Worm (Caenorhabditis elegans): ENCODE results near the gene gly-1.

Gene gly-1

ce11 chrII:10852880-10853279 is 49.1 kb downstream of the gly-1 start (continued):
- TF ChIP-seq ztf-26 (tag; optimal IDR thresholded peaks at IDR 0.05): no peak
- no peak for TF ChIP-seq F55B11.4 (tag; optimal IDR thresholded peaks at IDR 0.05; ENCODE audit: borderline replicate concordance, insufficient read depth)
- TF ChIP-seq F33H1.4 (GFP tag; IDR thresholded peaks at IDR 0.05): peak; percentile 62
- 0 out of 2 replicates have a peak, but pooled peaks have one; percentile 10 for TF ChIP-seq ceh-91 (GFP tag; IDR thresholded peaks at IDR 0.05)
- no peak for TF ChIP-seq B0019.2 (GFP tag; conservative IDR thresholded peaks at IDR 0.05)
- no peak for TF ChIP-seq Y53F4B.3 (GFP tag; IDR thresholded peaks at IDR 0.05)
- TF ChIP-seq tbp1 (GFP tag; optimal IDR thresholded peaks at IDR 0.05): no peak
- no peak for TF ChIP-seq dpff-1 (tag; optimal IDR thresholded peaks at IDR 0.05)
- no peak for TF ChIP-seq zfh-2 (GFP tag; conservative IDR thresholded peaks at IDR 0.05)
- no peak for TF ChIP-seq nhr-120 (GFP tag; IDR thresholded peaks at IDR 0.05)
- no peak for TF ChIP-seq F37B4.10 (GFP tag; IDR thresholded peaks at IDR 0.05)
- no peak for TF ChIP-seq ceh-79 (tag; optimal IDR thresholded peaks at IDR 0.05)
- TF ChIP-seq ztf-6 (GFP tag; IDR thresholded peaks at IDR 0.05): no peak
- TF ChIP-seq snpc-1.3 (tag; optimal IDR thresholded peaks at IDR 0.05; ENCODE audit: insufficient read depth): no peak
- no peak for TF ChIP-seq hlh-26 (GFP tag; conservative IDR thresholded peaks at IDR 0.05)
- TF ChIP-seq let-607 (tag; optimal IDR thresholded peaks at IDR 0.05): no peak
- TF ChIP-seq Y67H2A.10 (GFP tag; conservative IDR thresholded peaks at IDR 0.05): no peak
- no peak for TF ChIP-seq egl-44 (GFP tag; IDR thresholded peaks at IDR 0.05)
- TF ChIP-seq rcor-1 (GFP tag; IDR thresholded peaks at IDR 0.05): no peak
- peak; percentile 90 for TF ChIP-seq lsl-1 (GFP tag; optimal IDR thresholded peaks at IDR 0.05)
- TF ChIP-seq madf-8 (GFP tag; conservative IDR thresholded peaks at IDR 0.05): peak; percentile 61
- TF ChIP-seq cebp-1 (GFP tag; IDR thresholded peaks at IDR 0.05): no peak
- TF ChIP-seq cebp-1 (tag; optimal IDR thresholded peaks at IDR 0.05): no peak
- no peak for TF ChIP-seq unc-62 (GFP tag; optimal IDR thresholded peaks at IDR 0.05)
- no peak for TF ChIP-seq unc-130 (GFP tag; optimal IDR thresholded peaks at IDR 0.05)
- no peak for TF ChIP-seq ets-4 (GFP tag; optimal IDR thresholded peaks at IDR 0.05)
- TF ChIP-seq akir-1 (GFP tag; optimal IDR thresholded peaks at IDR 0.05): no peak
- no peak for TF ChIP-seq C06A6.2 (GFP tag; conservative IDR thresholded peaks at IDR 0.05)
- TF ChIP-seq T07F8.4 (tag; optimal IDR thresholded peaks at IDR 0.05): no peak
- TF ChIP-seq hlh-12 (tag; optimal IDR thresholded peaks at IDR 0.05): no peak
- TF ChIP-seq lir-1 (GFP tag; conservative IDR thresholded peaks at IDR 0.05): no peak
- no peak for TF ChIP-seq snpc-1.1 (tag; optimal IDR thresholded peaks at IDR 0.05; ENCODE audit: insufficient read depth)
- no peak for TF ChIP-seq tlf-1 (GFP tag; optimal IDR thresholded peaks at IDR 0.05)
- TF ChIP-seq Y79H2A.3 (GFP tag; conservative IDR thresholded peaks at IDR 0.05): no peak
- TF ChIP-seq hmg-20 (GFP tag; IDR thresholded peaks at IDR 0.05): no peak
- TF ChIP-seq ceh-40 (GFP tag; IDR thresholded peaks at IDR 0.05): no peak
- no peak for TF ChIP-seq mel-28 (tag; optimal IDR thresholded peaks at IDR 0.05; ENCODE audit: borderline replicate concordance)
- TF ChIP-seq attf-3 (GFP tag; conservative IDR thresholded peaks at IDR 0.05): no peak
- TF ChIP-seq B0035.1 (tag; optimal IDR thresholded peaks at IDR 0.05): no peak
- peak; percentile 92 for TF ChIP-seq madf-6 (GFP tag; IDR thresholded peaks at IDR 0.05)
- TF ChIP-seq xnd-1 (tag; optimal IDR thresholded peaks at IDR 0.05): peak; percentile 83
- TF ChIP-seq rec-8 (tag; optimal IDR thresholded peaks at IDR 0.05): no peak
